Fruit fly (Drosophila melanogaster) whole organism, prepupa: Measurements from ENCODE around the gene CG11560.

Experiments
- CG11762 ChIP-seq: fragments of 200-800 bp; sonication (Bioruptor generic); optimal IDR thresholded peaks from 3 replicates; lab custom pipeline; 2016; ENCODE audit warnings: missing biosample characterization, missing genetic modification characterization; ENCODE audit not compliant: insufficient read depth
- CG4318 ChIP-seq: fragments of 200-800 bp; sonication (Bioruptor generic); optimal IDR thresholded peaks from 3 replicates; lab custom pipeline; 2017; ENCODE audit warnings: missing biosample characterization, mild to moderate bottlenecking, missing genetic modification characterization
- CG8119 ChIP-seq: fragments of 200-800 bp; sonication (Bioruptor generic); IDR thresholded peaks from 3 replicates; pipeline ENCODE4 v1.3.6; 2022; ENCODE audit warnings: missing biosample characterization, missing genetic modification characterization
- pdm3 ChIP-seq: fragments of 200-800 bp; sonication (Bioruptor generic); optimal IDR thresholded peaks from 3 replicates; lab custom pipeline; 2016; ENCODE audit warnings: missing biosample characterization, missing genetic modification characterization

dm6 chr3L:12074952-12075351 lies 44.9 kb upstream of the CG11560 start:
- TF ChIP-seq CG8119 (GFP tag; lab: Robert Waterston, UW) (no peak), pdm3 (GFP tag; lab: Kevin White, UChicago) (no peak), CG11762 (no peak), CG4318 (GFP tag; lab: Kevin White, UChicago) (no peak)
